Worm (Caenorhabditis elegans) whole organism, L3 larva: ENCODE results near the gene wrn-1.

Source experiments
- aly-2 ChIP-seq: fragments of 150-350 bp; optimal IDR thresholded peaks from 2 replicates; lab custom pipeline; 2014; ENCODE audit warnings: missing biosample characterization, missing genetic modification characterization
- ama-1 ChIP-seq: fragments of 150-350 bp; optimal IDR thresholded peaks from 2 replicates; lab custom pipeline; 2018
- ceh-82 ChIP-seq: fragments of 150-350 bp; optimal IDR thresholded peaks from 2 replicates; lab custom pipeline; 2014; ENCODE audit warnings: missing biosample characterization, missing genetic modification characterization
- jun-1 ChIP-seq: fragments of 150-350 bp; optimal IDR thresholded peaks from 2 replicates; lab custom pipeline; 2014; ENCODE audit warnings: missing biosample characterization, missing genetic modification reagents, missing genetic modification characterization
- nhr-11 ChIP-seq: fragments of 150-350 bp; optimal IDR thresholded peaks from 2 replicates; lab custom pipeline; 2014; ENCODE audit warnings: missing biosample characterization, missing genetic modification characterization

ce11 chrII:6565077-6565476 is 10.3 kb downstream of the wrn-1 start, which contains the start of gene mpz-3:
- TF ChIP-seq aly-2 (tag; lab: Kevin White, UChicago), result no peak
- TF ChIP-seq ceh-82 (tag; lab: Kevin White, UChicago), result no peak
- TF ChIP-seq ama-1 (lab: Kevin White, UChicago), result peak; percentile 23
- TF ChIP-seq nhr-11, result no peak
- TF ChIP-seq jun-1 (tag; lab: Kevin White, UChicago), result no peak
